Worm (Caenorhabditis elegans) whole organism, late embryonic: ENCODE data around the gene str-231.

Experiments used
- C08G9.2 ChIP-seq: sonication (generic microtip); optimal IDR thresholded peaks from 2 replicates; lab custom pipeline; 2016; ENCODE audit warnings: mild to moderate bottlenecking, missing genetic modification characterization, moderate library complexity, missing compliant biosample characterization
- C38D4.7 ChIP-seq: fragments of 200-800 bp; sonication (Bioruptor generic); optimal IDR thresholded peaks from 2 replicates; lab custom pipeline; 2018; ENCODE audit warnings: mild to moderate bottlenecking, missing genetic modification characterization, moderate library complexity, missing compliant biosample characterization
- K09A11.1 ChIP-seq: sonication (generic microtip); optimal IDR thresholded peaks from 2 replicates; lab custom pipeline; 2017; ENCODE audit warnings: antibody characterized with exemption, mild to moderate bottlenecking, missing genetic modification characterization, missing compliant biosample characterization; ENCODE audit not compliant: insufficient read depth
- T23F11.4 ChIP-seq: fragments of 200-800 bp; sonication (Bioruptor generic); optimal IDR thresholded peaks from 2 replicates; lab custom pipeline; 2018; ENCODE audit warnings: mild to moderate bottlenecking, missing genetic modification characterization, missing compliant biosample characterization
- ceh-18 ChIP-seq: sonication (generic microtip); optimal IDR thresholded peaks from 2 replicates; lab custom pipeline; 2016; ENCODE audit warnings: missing genetic modification characterization, missing compliant biosample characterization
- ceh-19 ChIP-seq: fragments of 200-800 bp; sonication (Bioruptor generic); optimal IDR thresholded peaks from 2 replicates; lab custom pipeline; 2018; ENCODE audit warnings: mild to moderate bottlenecking, missing genetic modification characterization, missing compliant biosample characterization
- ceh-2 ChIP-seq: sonication (generic microtip); optimal IDR thresholded peaks from 2 replicates; lab custom pipeline; 2016; ENCODE audit warnings: missing genotype, missing genetic modification characterization, missing compliant biosample characterization
- ceh-22 ChIP-seq: sonication (generic microtip); optimal IDR thresholded peaks from 2 replicates; lab custom pipeline; 2017; ENCODE audit warnings: missing biosample characterization, missing genetic modification characterization
- ceh-24 ChIP-seq: sonication (generic microtip); optimal IDR thresholded peaks from 2 replicates; lab custom pipeline; 2016; ENCODE audit warnings: mild to moderate bottlenecking, missing genetic modification characterization, missing compliant biosample characterization
- ceh-30 ChIP-seq: fragments of 150-350 bp; optimal IDR thresholded peaks from 2 replicates; lab custom pipeline; 2014; ENCODE audit warnings: missing biosample characterization, missing genetic modification characterization
- ceh-48 ChIP-seq: sonication (generic microtip); optimal IDR thresholded peaks from 2 replicates; lab custom pipeline; 2016; ENCODE audit warnings: missing genetic modification characterization, inconsistent platforms, missing compliant biosample characterization
- dmd-4 ChIP-seq: sonication (generic microtip); optimal IDR thresholded peaks from 2 replicates; lab custom pipeline; 2016; ENCODE audit warnings: borderline replicate concordance, missing genetic modification characterization, missing compliant biosample characterization
- dve-1 ChIP-seq: sonication (generic microtip); optimal IDR thresholded peaks from 2 replicates; lab custom pipeline; 2017; ENCODE audit warnings: antibody characterized with exemption, mild to moderate bottlenecking, missing genetic modification characterization, missing compliant biosample characterization
- elt-2 ChIP-seq: sonication (generic microtip); optimal IDR thresholded peaks from 2 replicates; lab custom pipeline; 2016; ENCODE audit warnings: missing genetic modification reagents, missing genetic modification characterization, missing compliant biosample characterization
- ets-4 ChIP-seq: sonication (generic microtip); optimal IDR thresholded peaks from 2 replicates; lab custom pipeline; 2016; ENCODE audit warnings: missing genetic modification characterization, missing compliant biosample characterization
- eyg-1 ChIP-seq: sonication (generic microtip); optimal IDR thresholded peaks from 2 replicates; lab custom pipeline; 2016; ENCODE audit warnings: missing genotype, missing genetic modification characterization, missing compliant biosample characterization
- fax-1 ChIP-seq: sonication (generic microtip); optimal IDR thresholded peaks from 2 replicates; lab custom pipeline; 2016; ENCODE audit warnings: missing genotype, missing genetic modification characterization, missing compliant biosample characterization
- fkh-10 ChIP-seq: fragments of 150-350 bp; optimal IDR thresholded peaks from 2 replicates; lab custom pipeline; 2014; ENCODE audit warnings: missing biosample characterization, missing genetic modification reagents, missing genetic modification characterization
- gmeb-2 ChIP-seq: sonication (generic microtip); optimal IDR thresholded peaks from 2 replicates; lab custom pipeline; 2016; ENCODE audit warnings: missing genetic modification characterization, inconsistent platforms, missing compliant biosample characterization
- hlh-13 ChIP-seq: fragments of 200-800 bp; sonication (Bioruptor generic); optimal IDR thresholded peaks from 2 replicates; lab custom pipeline; 2018; ENCODE audit warnings: mild to moderate bottlenecking, missing genetic modification characterization, missing compliant biosample characterization
- hlh-30 ChIP-seq: sonication (generic microtip); optimal IDR thresholded peaks from 2 replicates; lab custom pipeline; 2017; ENCODE audit warnings: antibody characterized with exemption, missing genetic modification characterization, missing compliant biosample characterization; ENCODE audit not compliant: insufficient read depth
- hlh-6 ChIP-seq: sonication (generic microtip); optimal IDR thresholded peaks from 2 replicates; lab custom pipeline; 2016; ENCODE audit warnings: missing genotype, missing genetic modification characterization, missing compliant biosample characterization
- hlh-8 ChIP-seq: sonication (generic microtip); optimal IDR thresholded peaks from 2 replicates; lab custom pipeline; 2016; ENCODE audit warnings: missing genotype, missing genetic modification characterization, missing compliant biosample characterization
- lim-6 ChIP-seq: sonication (generic microtip); optimal IDR thresholded peaks from 2 replicates; lab custom pipeline; 2016; ENCODE audit warnings: missing genetic modification characterization, missing compliant biosample characterization
- lin-11 ChIP-seq: fragments of 200-800 bp; sonication (Bioruptor generic); optimal IDR thresholded peaks from 2 replicates; lab custom pipeline; 2018; ENCODE audit warnings: mild to moderate bottlenecking, missing genetic modification characterization, missing compliant biosample characterization
- madf-2 ChIP-seq: sonication (generic microtip); optimal IDR thresholded peaks from 2 replicates; lab custom pipeline; 2017; ENCODE audit warnings: missing genetic modification characterization, missing compliant biosample characterization
- mec-3 ChIP-seq: sonication (generic microtip); optimal IDR thresholded peaks from 2 replicates; lab custom pipeline; 2016; ENCODE audit warnings: borderline replicate concordance, missing genetic modification characterization, missing compliant biosample characterization
- nhr-11 ChIP-seq: fragments of 150-350 bp; optimal IDR thresholded peaks from 2 replicates; lab custom pipeline; 2014; ENCODE audit warnings: missing biosample characterization, missing genetic modification characterization
- nhr-232 ChIP-seq: sonication (generic microtip); optimal IDR thresholded peaks from 2 replicates; lab custom pipeline; 2016; ENCODE audit warnings: missing genetic modification characterization, missing compliant biosample characterization
- odd-2 ChIP-seq: sonication (generic microtip); optimal IDR thresholded peaks from 2 replicates; lab custom pipeline; 2017; ENCODE audit warnings: antibody characterized with exemption, mild to moderate bottlenecking, missing genetic modification characterization, missing compliant biosample characterization
- pat-9 ChIP-seq: fragments of 200-800 bp; sonication (Bioruptor generic); optimal IDR thresholded peaks from 2 replicates; lab custom pipeline; 2018; ENCODE audit warnings: mild to moderate bottlenecking, missing genetic modification characterization, moderate library complexity, missing compliant biosample characterization
- pax-1 ChIP-seq: fragments of 150-350 bp; optimal IDR thresholded peaks from 2 replicates; lab custom pipeline; 2014; ENCODE audit warnings: missing biosample characterization, missing genetic modification characterization
- pros-1 ChIP-seq: fragments of 150-350 bp; optimal IDR thresholded peaks from 2 replicates; lab custom pipeline; 2014; ENCODE audit warnings: missing biosample characterization, missing genetic modification reagents, missing genetic modification characterization
- ref-2 ChIP-seq: sonication (generic microtip); optimal IDR thresholded peaks from 2 replicates; lab custom pipeline; 2016; ENCODE audit warnings: missing genetic modification characterization, missing compliant biosample characterization
- rnt-1 ChIP-seq: sonication (generic microtip); optimal IDR thresholded peaks from 2 replicates; lab custom pipeline; 2016; ENCODE audit warnings: missing genetic modification characterization, missing compliant biosample characterization
- sox-2 ChIP-seq: fragments of 200-800 bp; sonication (Bioruptor generic); IDR thresholded peaks from 2 replicates; pipeline ENCODE4 v1.3.6; 2022; ENCODE audit warnings: missing genetic modification reagents, missing genetic modification characterization, missing compliant biosample characterization
- sox-4 ChIP-seq: sonication (generic microtip); optimal IDR thresholded peaks from 2 replicates; lab custom pipeline; 2017; ENCODE audit warnings: mild to moderate bottlenecking, missing genetic modification characterization, inconsistent platforms, missing compliant biosample characterization
- syd-9 ChIP-seq: sonication (generic microtip); optimal IDR thresholded peaks from 2 replicates; lab custom pipeline; 2016; ENCODE audit warnings: mild to moderate bottlenecking, missing genetic modification characterization, moderate library complexity, missing compliant biosample characterization
- tbx-7 ChIP-seq: sonication (generic microtip); optimal IDR thresholded peaks from 2 replicates; lab custom pipeline; 2016; ENCODE audit warnings: missing genotype, missing genetic modification characterization, missing compliant biosample characterization
- unc-55 ChIP-seq: sonication (generic microtip); optimal IDR thresholded peaks from 2 replicates; lab custom pipeline; 2017; ENCODE audit warnings: missing biosample characterization, missing genetic modification reagents, missing genetic modification characterization

str-231 gene

ce11 chrV:15972484-15972883 lies 34.9 kb downstream of the str-231 start, which contains the start of gene sru-23:
sru-23 (minus strand) TSS chrV:15972584.
- no peak for TF ChIP-seq dve-1 (tag; lab: Kevin White, UChicago)
- no peak for TF ChIP-seq C08G9.2 (tag; lab: Kevin White, UChicago)
- no peak for TF ChIP-seq eyg-1 (tag; lab: Kevin White, UChicago)
- no peak for TF ChIP-seq ceh-19 (GFP tag; lab: Kevin White, UChicago)
- no peak for TF ChIP-seq K09A11.1 (tag; lab: Kevin White, UChicago)
- TF ChIP-seq lim-6 = no peak
- TF ChIP-seq C38D4.7 (GFP tag; lab: Kevin White, UChicago) = no peak
- TF ChIP-seq ceh-48 (tag; lab: Kevin White, UChicago) = no peak
- no peak for TF ChIP-seq mec-3

ce11 chrV:15970820-15971219 lies 36.6 kb downstream of the str-231 start:
- no peak for TF ChIP-seq dmd-4 (tag; lab: Kevin White, UChicago)
- TF ChIP-seq, all 69 proteins: peak for 0

DNA sequence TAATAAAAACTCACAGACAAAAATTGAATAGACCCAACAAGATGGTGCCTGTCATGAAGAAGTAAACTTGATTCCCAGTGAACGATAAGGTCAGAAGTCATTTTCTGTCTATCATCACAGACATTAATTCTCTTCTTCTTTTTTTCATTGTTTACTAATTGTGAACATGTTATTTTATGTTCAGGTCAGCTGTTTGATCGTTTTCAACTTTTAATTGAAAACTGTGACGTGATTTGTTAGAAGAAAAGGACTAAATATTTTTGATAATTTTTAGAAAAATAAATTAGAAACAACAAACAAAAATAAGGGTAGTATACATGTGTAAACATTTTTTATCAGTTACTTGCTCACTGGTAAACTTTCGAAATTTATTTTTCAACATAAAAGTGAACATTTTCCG lies 37.8 kb downstream of the str-231 start, which contains the start of gene F36G9.7:
TSS of gene F36G9.7 (minus strand) at position 101 of the 400 bp plus-strand sequence.
- TF ChIP-seq pros-1 (tag; lab: Kevin White, UChicago) (no peak), ref-2 (tag; lab: Kevin White, UChicago) (no peak), pax-1 (tag; lab: Kevin White, UChicago) (no peak), madf-2 (tag; lab: Kevin White, UChicago) (no peak), ceh-18 (tag; lab: Kevin White, UChicago) (no peak), unc-55 (no peak), mec-3 (no peak), T23F11.4 (GFP tag; lab: Kevin White, UChicago) (no peak), fkh-10 (GFP tag; lab: Kevin White, UChicago) (no peak), hlh-6 (tag; lab: Kevin White, UChicago) (no peak), ceh-22 (tag; lab: Kevin White, UChicago) (no peak), tbx-7 (no peak), gmeb-2 (tag; lab: Kevin White, UChicago) (no peak), nhr-232 (no peak), sox-2 (GFP tag; lab: Robert Waterston, UW) (no peak), syd-9 (tag; lab: Kevin White, UChicago) (no peak), hlh-8 (tag; lab: Kevin White, UChicago) (no peak), lin-11 (tag; lab: Kevin White, UChicago) (no peak), rnt-1 (tag; lab: Kevin White, UChicago) (no peak), nhr-11 (tag; lab: Kevin White, UChicago) (no peak)
- TF ChIP-seq, all 69 proteins: peak for 0

DNA sequence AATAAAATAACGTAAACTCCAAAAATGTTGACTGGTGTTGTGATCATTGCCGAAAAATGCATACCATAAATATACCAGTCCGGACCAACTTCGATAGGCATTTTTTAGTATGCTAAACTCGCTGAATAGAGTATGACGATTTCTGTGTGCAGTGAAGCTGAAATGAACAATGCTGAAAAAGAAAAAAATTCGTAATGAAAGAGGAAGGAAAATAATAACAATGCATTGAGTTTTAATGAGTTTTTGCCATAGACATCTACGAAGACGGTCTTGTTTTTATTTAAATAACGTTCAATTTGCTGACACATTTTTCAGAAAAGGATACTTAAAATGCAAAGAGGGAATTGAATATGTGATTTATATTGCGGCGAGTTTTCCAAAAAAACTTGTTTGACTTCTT lies 39.9 kb downstream of the str-231 start, which contains the start of gene sri-1:
TSS of gene sri-1 (minus strand) at position 101 of the 400 bp plus-strand sequence.
- TF ChIP-seq pax-1 (tag; lab: Kevin White, UChicago) (no peak), sox-2 (GFP tag; lab: Robert Waterston, UW) (no peak), ref-2 (tag; lab: Kevin White, UChicago) (no peak), sox-4 (tag; lab: Kevin White, UChicago) (no peak), hlh-13 (GFP tag; lab: Kevin White, UChicago) (no peak), hlh-30 (tag; lab: Kevin White, UChicago) (no peak), lin-11 (tag; lab: Kevin White, UChicago) (no peak), T23F11.4 (GFP tag; lab: Kevin White, UChicago) (no peak), ceh-2 (no peak)
- TF ChIP-seq, all 69 proteins: peak for 0

ce11 chrV:15965114-15965513 lies 42.3 kb downstream of the str-231 start, which contains the start of gene sri-2:
sri-2 (minus strand) TSS chrV:15965214.
- TF ChIP-seq hlh-6 (tag; lab: Kevin White, UChicago) (no peak), nhr-232 (no peak), nhr-11 (tag; lab: Kevin White, UChicago) (no peak), fax-1 (no peak), pat-9 (tag; lab: Kevin White, UChicago) (no peak), ref-2 (tag; lab: Kevin White, UChicago) (no peak), odd-2 (tag; lab: Kevin White, UChicago) (no peak), ceh-30 (tag; lab: Kevin White, UChicago) (no peak), elt-2 (tag; lab: Kevin White, UChicago) (no peak), ceh-24 (no peak), ets-4 (tag; lab: Kevin White, UChicago) (no peak), fkh-10 (GFP tag; lab: Kevin White, UChicago) (no peak)
